Worm (Caenorhabditis elegans) whole organism, mixed stage, embryonic: ENCODE results near the gene F07F6.1.

Source experiments
- M03D4.4 ChIP-seq: sonication (generic microtip); optimal IDR thresholded peaks from 2 replicates; lab custom pipeline; 2017; ENCODE audit warnings: mild to moderate bottlenecking, missing genetic modification characterization, missing compliant biosample characterization
- bed-3 ChIP-seq: fragments of 200-800 bp; sonication (Bioruptor generic); optimal IDR thresholded peaks from 3 replicates; lab custom pipeline; 2018; ENCODE audit warnings: mild to moderate bottlenecking, missing genetic modification characterization, moderate library complexity, missing compliant biosample characterization
- ceh-39 ChIP-seq: fragments of 150-350 bp; optimal IDR thresholded peaks from 2 replicates; lab custom pipeline; 2014; ENCODE audit warnings: missing biosample characterization, missing genetic modification characterization
- ceh-43 ChIP-seq: fragments of 200-800 bp; sonication (Bioruptor generic); optimal IDR thresholded peaks from 2 replicates; lab custom pipeline; 2018; ENCODE audit warnings: mild to moderate bottlenecking, missing genetic modification characterization, moderate library complexity, missing compliant biosample characterization
- ces-1 ChIP-seq: fragments of 150-350 bp; optimal IDR thresholded peaks from 2 replicates; lab custom pipeline; 2014; ENCODE audit warnings: missing biosample characterization, missing genetic modification reagents, missing genetic modification characterization
- cnd-1 ChIP-seq: fragments of 200-800 bp; sonication (Bioruptor generic); optimal IDR thresholded peaks from 2 replicates; lab custom pipeline; 2018; ENCODE audit warnings: mild to moderate bottlenecking, missing genetic modification characterization, missing compliant biosample characterization
- elt-1 ChIP-seq: sonication (generic microtip); optimal IDR thresholded peaks from 2 replicates; lab custom pipeline; 2017; ENCODE audit warnings: missing genetic modification characterization, mild to moderate bottlenecking, missing compliant biosample characterization, antibody characterized with exemption, moderate library complexity, borderline replicate concordance; ENCODE audit not compliant: insufficient read depth
- elt-3 ChIP-seq: fragments of 150-350 bp; optimal IDR thresholded peaks from 2 replicates; lab custom pipeline; 2014; ENCODE audit warnings: missing biosample characterization, missing genetic modification characterization
- flh-1 ChIP-seq: fragments of 200-800 bp; sonication (Bioruptor generic); optimal IDR thresholded peaks from 2 replicates; lab custom pipeline; 2018; ENCODE audit warnings: mild to moderate bottlenecking, missing genetic modification characterization, moderate library complexity, missing compliant biosample characterization
- ham-2 ChIP-seq: fragments of 200-800 bp; sonication (Bioruptor generic); optimal IDR thresholded peaks from 2 replicates; lab custom pipeline; 2018; ENCODE audit warnings: mild to moderate bottlenecking, missing genetic modification characterization, missing compliant biosample characterization
- hlh-1 ChIP-seq: fragments of 150-350 bp; optimal IDR thresholded peaks from 2 replicates; lab custom pipeline; 2014; ENCODE audit warnings: missing biosample characterization, missing genetic modification reagents, missing genetic modification characterization
- lin-13 ChIP-seq: fragments of 150-350 bp; optimal IDR thresholded peaks from 2 replicates; lab custom pipeline; 2014; ENCODE audit warnings: missing biosample characterization, missing genetic modification characterization
- lin-32 ChIP-seq: fragments of 200-800 bp; sonication (Bioruptor generic); optimal IDR thresholded peaks from 2 replicates; lab custom pipeline; 2018; ENCODE audit warnings: mild to moderate bottlenecking, missing genetic modification characterization, missing compliant biosample characterization
- lsy-2 ChIP-seq: fragments of 150-350 bp; optimal IDR thresholded peaks from 2 replicates; lab custom pipeline; 2014; ENCODE audit warnings: missing biosample characterization, missing genetic modification characterization
- mab-5 ChIP-seq: fragments of 150-350 bp; optimal IDR thresholded peaks from 2 replicates; lab custom pipeline; 2014; ENCODE audit warnings: missing biosample characterization, missing genetic modification characterization
- mep-1 ChIP-seq: fragments of 150-350 bp; optimal IDR thresholded peaks from 2 replicates; lab custom pipeline; 2017; ENCODE audit warnings: missing biosample characterization, missing genetic modification reagents, missing genetic modification characterization, inconsistent platforms
- mls-2 ChIP-seq: sonication (generic microtip); optimal IDR thresholded peaks from 2 replicates; lab custom pipeline; 2016; ENCODE audit warnings: mild to moderate bottlenecking, missing genetic modification characterization, moderate library complexity, missing compliant biosample characterization
- nhr-12 ChIP-seq: fragments of 150-350 bp; optimal IDR thresholded peaks from 2 replicates; lab custom pipeline; 2014; ENCODE audit warnings: missing biosample characterization, missing genetic modification characterization
- nhr-2 ChIP-seq: fragments of 150-350 bp; optimal IDR thresholded peaks from 2 replicates; lab custom pipeline; 2014; ENCODE audit warnings: missing biosample characterization, missing genetic modification characterization
- nhr-28 ChIP-seq: fragments of 150-350 bp; optimal IDR thresholded peaks from 2 replicates; lab custom pipeline; 2014; ENCODE audit warnings: missing biosample characterization, missing genetic modification characterization
- nhr-76 ChIP-seq: sonication (generic microtip); optimal IDR thresholded peaks from 2 replicates; lab custom pipeline; 2017; ENCODE audit warnings: missing biosample characterization, missing genetic modification characterization
- pha-4 ChIP-seq: fragments of 150-350 bp; optimal IDR thresholded peaks from 2 replicates; lab custom pipeline; 2018; ENCODE audit warnings: missing biosample characterization, missing genetic modification reagents, missing genetic modification characterization
- sem-2 ChIP-seq: fragments of 200-800 bp; sonication (Bioruptor generic); optimal IDR thresholded peaks from 2 replicates; lab custom pipeline; 2018; ENCODE audit warnings: mild to moderate bottlenecking, missing genetic modification characterization, missing compliant biosample characterization
- snpc-4 ChIP-seq: fragments of 150-350 bp; optimal IDR thresholded peaks from 2 replicates; lab custom pipeline; 2014; ENCODE audit warnings: missing biosample characterization, missing genetic modification characterization
- unc-120 ChIP-seq: sonication (generic microtip); optimal IDR thresholded peaks from 2 replicates; lab custom pipeline; 2017; ENCODE audit warnings: missing genetic modification characterization, missing compliant biosample characterization; ENCODE audit not compliant: poor library complexity, severe bottlenecking
- unc-39 ChIP-seq: fragments of 150-350 bp; optimal IDR thresholded peaks from 2 replicates; lab custom pipeline; 2014; ENCODE audit warnings: missing biosample characterization, missing genetic modification characterization
- unc-62 ChIP-seq: fragments of 150-350 bp; optimal IDR thresholded peaks from 2 replicates; lab custom pipeline; 2014; ENCODE audit warnings: missing biosample characterization, missing genetic modification reagents, missing genetic modification characterization
- zip-8 ChIP-seq: fragments of 150-350 bp; optimal IDR thresholded peaks from 2 replicates; lab custom pipeline; 2014; ENCODE audit warnings: missing biosample characterization, missing genetic modification characterization
- ztf-11 ChIP-seq: fragments of 150-350 bp; optimal IDR thresholded peaks from 2 replicates; lab custom pipeline; 2014; ENCODE audit warnings: missing biosample characterization, missing genetic modification characterization

The F07F6.1 gene

ce11 chrII:5408924-5409323 is 28.8 kb upstream of the F07F6.1 start, which contains the start of the genes EEED8.12 and EEED8.4:
EEED8.12 (minus strand) TSS chrII:5409024.
EEED8.4 (plus strand) TSS chrII:5409319.
- TF ChIP-seq ceh-39 (tag; lab: Kevin White, UChicago) (no peak), elt-1 (tag; lab: Kevin White, UChicago) (no peak), unc-120 (tag; lab: Kevin White, UChicago) (no peak), unc-39 (no peak), flh-1 (GFP tag; lab: Kevin White, UChicago) (no peak), sem-2 (no peak), unc-62 (no peak), zip-8 (no peak)

- TF ChIP-seq mep-1 (tag; lab: Kevin White, UChicago) (no peak), zip-8 (peak; percentile 32)
Measured at ce11 chrII:5412467-5412866, 25.2 kb upstream of the F07F6.1 start, which contains the start of the genes EEED8.13 and EEED8.18. EEED8.13 (minus strand) TSS chrII:5412567. EEED8.18 (minus strand) TSS chrII:5412610.

DNA sequence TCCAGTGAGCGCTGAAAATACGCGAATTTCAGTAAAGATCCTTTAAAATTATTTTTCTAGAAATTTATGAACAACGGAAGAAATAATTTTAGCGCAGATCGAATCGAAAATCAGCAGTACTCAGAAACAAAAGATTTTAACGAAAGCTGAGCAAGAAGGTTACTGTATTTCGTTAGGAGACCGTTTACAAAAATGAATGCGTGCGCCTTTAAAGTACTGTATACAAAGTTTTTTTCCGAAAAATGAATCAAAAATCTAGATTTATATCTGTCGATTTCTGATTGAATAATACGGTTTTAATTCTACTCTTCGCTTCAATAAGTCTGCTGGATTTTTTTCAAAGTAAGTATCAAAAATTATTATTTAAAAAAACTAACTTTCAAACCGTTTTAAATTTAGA is 23.6 kb upstream of the F07F6.1 start, which contains the start of the genes EEED8.14 and EEED8.3:
TSS of gene EEED8.14 (minus strand) at position 13 of the 400 bp plus-strand sequence.
TSS of gene EEED8.3 (plus strand) at position 237 of the 400 bp plus-strand sequence.
- TF ChIP-seq nhr-76 (tag; lab: Kevin White, UChicago), result no peak
- TF ChIP-seq elt-1 (tag; lab: Kevin White, UChicago), result no peak
- TF ChIP-seq mep-1 (tag; lab: Kevin White, UChicago), result no peak

DNA sequence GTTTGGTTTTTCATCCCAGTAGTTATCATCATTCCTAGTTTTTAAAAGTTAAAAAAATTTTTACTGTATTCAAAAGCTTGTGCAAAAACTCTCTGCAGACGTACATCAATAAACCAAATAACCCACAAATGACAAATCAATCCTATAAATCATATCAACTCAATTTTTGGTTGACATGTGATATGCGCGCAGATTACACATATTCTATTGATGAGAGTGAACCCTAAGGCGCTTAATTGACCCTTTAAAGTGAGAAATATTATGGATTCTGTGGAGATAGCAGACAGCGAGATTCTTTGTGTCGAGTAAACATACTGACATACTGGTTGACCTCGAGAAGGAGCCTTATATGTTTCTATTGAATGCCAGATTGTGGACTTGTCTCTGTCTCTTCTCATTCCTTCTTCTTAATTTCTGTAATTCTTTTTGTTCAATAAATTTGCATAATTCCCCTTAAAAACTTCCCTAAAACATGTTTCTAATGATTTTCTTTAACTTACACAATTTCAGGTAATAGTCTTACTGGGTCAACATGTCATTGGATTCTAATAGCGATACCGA is 21.4 kb upstream of the F07F6.1 start, which contains the start of gene EEED8.2:
TSS of gene EEED8.2 (plus strand) at position 511 of the 561 bp plus-strand sequence.
- TF ChIP-seq nhr-2 (tag; lab: Kevin White, UChicago), result peak; percentile 14
- TF ChIP-seq unc-39, result no peak
- TF ChIP-seq unc-62, result peak; percentile 92
- TF ChIP-seq pha-4 (tag; lab: Kevin White, UChicago), result peak; percentile 18
- TF ChIP-seq mab-5 (tag; lab: Kevin White, UChicago), result peak; percentile 64
- TF ChIP-seq, all 35 proteins: peak for 4

- TF ChIP-seq unc-62 (peak; percentile 94), mep-1 (tag; lab: Kevin White, UChicago) (no peak), lin-13 (tag; lab: Kevin White, UChicago) (no peak), elt-1 (tag; lab: Kevin White, UChicago) (no peak)
Measured at ce11 chrII:5417905-5418304, 19.8 kb upstream of the F07F6.1 start.

ce11 chrII:5418317-5418716 is 19.4 kb upstream of the F07F6.1 start:
- TF ChIP-seq mls-2 (peak; percentile 52), lin-13 (tag; lab: Kevin White, UChicago) (peak; percentile 25), nhr-2 (tag; lab: Kevin White, UChicago) (no peak), cnd-1 (tag; lab: Kevin White, UChicago) (peak; percentile 84), ceh-43 (GFP tag; lab: Kevin White, UChicago) (peak; percentile 59), ces-1 (peak; percentile 89), nhr-12 (no peak), ham-2 (GFP tag; lab: Kevin White, UChicago) (no peak), ztf-11 (peak; percentile 13), ceh-39 (tag; lab: Kevin White, UChicago) (peak; percentile 18), elt-3 (no peak), pha-4 (tag; lab: Kevin White, UChicago) (no peak), mab-5 (tag; lab: Kevin White, UChicago) (no peak), lin-32 (peak; percentile 67), unc-120 (tag; lab: Kevin White, UChicago) (peak; percentile 14), hlh-1 (peak; percentile 75), snpc-4 (tag; lab: Kevin White, UChicago) (no peak), nhr-76 (tag; lab: Kevin White, UChicago) (no peak), flh-1 (GFP tag; lab: Kevin White, UChicago) (no peak)

- TF ChIP-seq elt-1 (tag; lab: Kevin White, UChicago) (no peak), M03D4.4 (tag; lab: Kevin White, UChicago) (no peak), nhr-12 (no peak), hlh-1 (no peak), ceh-39 (tag; lab: Kevin White, UChicago) (no peak), ham-2 (GFP tag; lab: Kevin White, UChicago) (no peak), zip-8 (no peak), nhr-28 (tag; lab: Kevin White, UChicago) (no peak), lsy-2 (tag; lab: Kevin White, UChicago) (no peak), mls-2 (no peak), ztf-11 (no peak), ces-1 (no peak), unc-62 (no peak), lin-32 (no peak), snpc-4 (tag; lab: Kevin White, UChicago) (no peak), mep-1 (tag; lab: Kevin White, UChicago) (no peak), bed-3 (GFP tag; lab: Kevin White, UChicago) (no peak), lin-13 (tag; lab: Kevin White, UChicago) (no peak), pha-4 (tag; lab: Kevin White, UChicago) (no peak)
Measured at ce11 chrII:5418929-5419328, 18.8 kb upstream of the F07F6.1 start, which contains the start of gene EEED8.15. EEED8.15 (plus strand) TSS chrII:5419229.
